Worm (Caenorhabditis elegans) whole organism, mixed stage, embryonic: ENCODE results near the gene riok-3.

Experiments used
- M03D4.4 ChIP-seq: sonication (generic microtip); optimal IDR thresholded peaks from 2 replicates; lab custom pipeline; 2017; ENCODE audit warnings: mild to moderate bottlenecking, missing genetic modification characterization, missing compliant biosample characterization
- bed-3 ChIP-seq: fragments of 200-800 bp; sonication (Bioruptor generic); optimal IDR thresholded peaks from 3 replicates; lab custom pipeline; 2018; ENCODE audit warnings: mild to moderate bottlenecking, missing genetic modification characterization, moderate library complexity, missing compliant biosample characterization
- blmp-1 ChIP-seq: fragments of 150-350 bp; optimal IDR thresholded peaks from 2 replicates; lab custom pipeline; 2014; ENCODE audit warnings: missing biosample characterization, missing genetic modification characterization
- ceh-43 ChIP-seq: fragments of 200-800 bp; sonication (Bioruptor generic); optimal IDR thresholded peaks from 2 replicates; lab custom pipeline; 2018; ENCODE audit warnings: mild to moderate bottlenecking, missing genetic modification characterization, moderate library complexity, missing compliant biosample characterization
- ces-1 ChIP-seq: fragments of 150-350 bp; optimal IDR thresholded peaks from 2 replicates; lab custom pipeline; 2014; ENCODE audit warnings: missing biosample characterization, missing genetic modification reagents, missing genetic modification characterization
- cnd-1 ChIP-seq: fragments of 200-800 bp; sonication (Bioruptor generic); optimal IDR thresholded peaks from 2 replicates; lab custom pipeline; 2018; ENCODE audit warnings: mild to moderate bottlenecking, missing genetic modification characterization, missing compliant biosample characterization
- elt-1 ChIP-seq: sonication (generic microtip); optimal IDR thresholded peaks from 2 replicates; lab custom pipeline; 2017; ENCODE audit warnings: missing genetic modification characterization, mild to moderate bottlenecking, missing compliant biosample characterization, antibody characterized with exemption, moderate library complexity, borderline replicate concordance; ENCODE audit not compliant: insufficient read depth
- elt-3 ChIP-seq: fragments of 150-350 bp; optimal IDR thresholded peaks from 2 replicates; lab custom pipeline; 2014; ENCODE audit warnings: missing biosample characterization, missing genetic modification characterization
- ham-2 ChIP-seq: fragments of 200-800 bp; sonication (Bioruptor generic); optimal IDR thresholded peaks from 2 replicates; lab custom pipeline; 2018; ENCODE audit warnings: mild to moderate bottlenecking, missing genetic modification characterization, missing compliant biosample characterization
- hlh-1 ChIP-seq: fragments of 150-350 bp; optimal IDR thresholded peaks from 2 replicates; lab custom pipeline; 2014; ENCODE audit warnings: missing biosample characterization, missing genetic modification reagents, missing genetic modification characterization
- lin-13 ChIP-seq: fragments of 150-350 bp; optimal IDR thresholded peaks from 2 replicates; lab custom pipeline; 2014; ENCODE audit warnings: missing biosample characterization, missing genetic modification characterization
- lin-32 ChIP-seq: fragments of 200-800 bp; sonication (Bioruptor generic); optimal IDR thresholded peaks from 2 replicates; lab custom pipeline; 2018; ENCODE audit warnings: mild to moderate bottlenecking, missing genetic modification characterization, missing compliant biosample characterization
- lsy-2 ChIP-seq: fragments of 150-350 bp; optimal IDR thresholded peaks from 2 replicates; lab custom pipeline; 2014; ENCODE audit warnings: missing biosample characterization, missing genetic modification characterization
- mab-5 ChIP-seq: fragments of 150-350 bp; optimal IDR thresholded peaks from 2 replicates; lab custom pipeline; 2014; ENCODE audit warnings: missing biosample characterization, missing genetic modification characterization
- mep-1 ChIP-seq: fragments of 150-350 bp; optimal IDR thresholded peaks from 2 replicates; lab custom pipeline; 2017; ENCODE audit warnings: missing biosample characterization, missing genetic modification reagents, missing genetic modification characterization, inconsistent platforms
- mls-2 ChIP-seq: sonication (generic microtip); optimal IDR thresholded peaks from 2 replicates; lab custom pipeline; 2016; ENCODE audit warnings: mild to moderate bottlenecking, missing genetic modification characterization, moderate library complexity, missing compliant biosample characterization
- nhr-12 ChIP-seq: fragments of 150-350 bp; optimal IDR thresholded peaks from 2 replicates; lab custom pipeline; 2014; ENCODE audit warnings: missing biosample characterization, missing genetic modification characterization
- nhr-2 ChIP-seq: fragments of 150-350 bp; optimal IDR thresholded peaks from 2 replicates; lab custom pipeline; 2014; ENCODE audit warnings: missing biosample characterization, missing genetic modification characterization
- nhr-237 ChIP-seq: fragments of 150-350 bp; optimal IDR thresholded peaks from 2 replicates; lab custom pipeline; 2014; ENCODE audit warnings: missing biosample characterization, missing genetic modification characterization
- nhr-76 ChIP-seq: sonication (generic microtip); optimal IDR thresholded peaks from 2 replicates; lab custom pipeline; 2017; ENCODE audit warnings: missing biosample characterization, missing genetic modification characterization
- pha-4 ChIP-seq: fragments of 150-350 bp; optimal IDR thresholded peaks from 2 replicates; lab custom pipeline; 2018; ENCODE audit warnings: missing biosample characterization, missing genetic modification reagents, missing genetic modification characterization
- snpc-4 ChIP-seq: fragments of 150-350 bp; optimal IDR thresholded peaks from 2 replicates; lab custom pipeline; 2014; ENCODE audit warnings: missing biosample characterization, missing genetic modification characterization
- sptf-1 ChIP-seq: sonication (generic microtip); optimal IDR thresholded peaks from 2 replicates; lab custom pipeline; 2017; ENCODE audit warnings: mild to moderate bottlenecking, missing genetic modification characterization, moderate library complexity, missing compliant biosample characterization
- tbx-8 ChIP-seq: fragments of 200-800 bp; sonication (Bioruptor generic); optimal IDR thresholded peaks from 2 replicates; lab custom pipeline; 2018; ENCODE audit warnings: mild to moderate bottlenecking, missing genetic modification characterization, moderate library complexity, missing compliant biosample characterization
- unc-120 ChIP-seq: sonication (generic microtip); optimal IDR thresholded peaks from 2 replicates; lab custom pipeline; 2017; ENCODE audit warnings: missing genetic modification characterization, missing compliant biosample characterization; ENCODE audit not compliant: poor library complexity, severe bottlenecking
- unc-39 ChIP-seq: fragments of 150-350 bp; optimal IDR thresholded peaks from 2 replicates; lab custom pipeline; 2014; ENCODE audit warnings: missing biosample characterization, missing genetic modification characterization
- unc-62 ChIP-seq: fragments of 150-350 bp; optimal IDR thresholded peaks from 2 replicates; lab custom pipeline; 2014; ENCODE audit warnings: missing biosample characterization, missing genetic modification reagents, missing genetic modification characterization
- zip-8 ChIP-seq: fragments of 150-350 bp; optimal IDR thresholded peaks from 2 replicates; lab custom pipeline; 2014; ENCODE audit warnings: missing biosample characterization, missing genetic modification characterization

The riok-3 gene

DNA sequence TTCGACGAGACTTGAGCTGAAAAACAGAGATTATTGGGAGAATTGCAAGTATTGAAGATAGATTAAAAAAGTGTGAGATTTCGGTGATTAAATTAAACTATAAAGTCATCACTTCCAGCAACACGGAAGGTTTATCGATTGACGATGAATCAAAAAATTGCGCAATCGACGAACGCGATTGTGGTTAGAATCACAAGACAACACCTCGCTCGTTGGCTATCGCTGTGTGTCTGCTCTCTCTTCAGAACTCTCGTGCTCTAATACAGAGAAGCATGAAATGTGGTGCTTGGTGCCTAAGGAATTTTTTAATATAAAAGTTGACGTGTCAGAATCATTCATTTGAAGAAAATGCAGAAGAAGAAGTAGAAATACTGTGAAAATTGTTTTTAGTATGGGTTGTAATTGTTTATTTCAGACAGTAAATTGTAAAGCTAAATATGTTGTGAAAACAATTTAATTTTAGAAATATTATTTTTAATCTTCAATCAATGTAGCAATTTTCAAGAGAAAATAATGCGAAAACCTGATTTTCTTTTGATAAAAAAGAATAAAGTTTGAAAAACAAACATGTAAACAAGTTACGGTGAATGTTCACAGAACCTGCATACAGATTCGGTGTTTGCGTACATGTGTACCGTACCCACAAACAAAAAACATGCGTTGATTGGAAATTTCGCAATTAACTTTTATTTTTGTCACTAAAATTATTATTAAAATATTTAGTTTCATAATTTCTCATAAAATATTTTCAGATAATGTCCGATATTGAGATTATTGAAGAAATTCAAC, 22.5 kb upstream of the riok-3 start, which contains the start of the genes ZK632.10 and ZK632.11:
TSS of gene ZK632.10 (minus strand) at position 560 of the 789 bp plus-strand sequence.
TSS of gene ZK632.11 (plus strand) at position 753 of the 789 bp plus-strand sequence.
- peak; percentile 38 for TF ChIP-seq zip-8 (tag; lab: Kevin White, UChicago)
- TF ChIP-seq mep-1 (tag; lab: Kevin White, UChicago) = peak; percentile 4
- no peak for TF ChIP-seq cnd-1
- peak; percentile 61 for TF ChIP-seq ces-1 (GFP tag; lab: Kevin White, UChicago)
- no peak for TF ChIP-seq elt-3 (tag; lab: Kevin White, UChicago)
- TF ChIP-seq M03D4.4 = no peak
- no peak for TF ChIP-seq nhr-2 (tag; lab: Kevin White, UChicago)
- peak; percentile 76 for TF ChIP-seq pha-4 (tag; lab: Kevin White, UChicago)
- TF ChIP-seq nhr-76 = no peak
- TF ChIP-seq unc-120 = no peak
- TF ChIP-seq hlh-1 (tag; lab: Kevin White, UChicago) = no peak
- peak; percentile 9 for TF ChIP-seq nhr-237 (tag; lab: Kevin White, UChicago)
- peak; percentile 96 for TF ChIP-seq lsy-2 (tag; lab: Kevin White, UChicago)
- TF ChIP-seq, all 35 proteins: peak for 6

DNA sequence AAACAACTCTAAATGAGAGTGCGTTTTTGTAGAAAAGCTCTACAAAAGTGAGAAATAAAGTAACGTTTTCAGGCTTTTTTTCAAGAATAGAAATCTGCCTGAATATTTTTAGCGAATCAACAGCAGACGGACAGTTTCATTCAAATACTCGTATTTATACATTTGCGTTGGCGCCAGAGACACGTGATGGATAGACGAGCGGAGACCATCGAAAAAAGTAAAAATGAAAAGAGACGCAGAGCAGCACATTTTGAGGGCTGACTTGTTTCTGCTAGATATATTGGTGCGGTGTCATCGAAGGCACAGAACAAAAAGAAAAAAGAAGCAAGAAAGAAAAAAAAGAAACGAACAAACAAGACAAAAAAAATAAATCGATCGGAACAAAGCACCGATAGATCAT, 21.2 kb upstream of the riok-3 start:
- TF ChIP-seq mep-1 (tag; lab: Kevin White, UChicago) (peak; percentile 3), nhr-12 (tag; lab: Kevin White, UChicago) (no peak), ham-2 (GFP tag; lab: Kevin White, UChicago) (no peak), ces-1 (GFP tag; lab: Kevin White, UChicago) (no peak), lin-13 (tag; lab: Kevin White, UChicago) (no peak), tbx-8 (GFP tag; lab: Kevin White, UChicago) (no peak)
- TF ChIP-seq, all 35 proteins: peak for 1

DNA sequence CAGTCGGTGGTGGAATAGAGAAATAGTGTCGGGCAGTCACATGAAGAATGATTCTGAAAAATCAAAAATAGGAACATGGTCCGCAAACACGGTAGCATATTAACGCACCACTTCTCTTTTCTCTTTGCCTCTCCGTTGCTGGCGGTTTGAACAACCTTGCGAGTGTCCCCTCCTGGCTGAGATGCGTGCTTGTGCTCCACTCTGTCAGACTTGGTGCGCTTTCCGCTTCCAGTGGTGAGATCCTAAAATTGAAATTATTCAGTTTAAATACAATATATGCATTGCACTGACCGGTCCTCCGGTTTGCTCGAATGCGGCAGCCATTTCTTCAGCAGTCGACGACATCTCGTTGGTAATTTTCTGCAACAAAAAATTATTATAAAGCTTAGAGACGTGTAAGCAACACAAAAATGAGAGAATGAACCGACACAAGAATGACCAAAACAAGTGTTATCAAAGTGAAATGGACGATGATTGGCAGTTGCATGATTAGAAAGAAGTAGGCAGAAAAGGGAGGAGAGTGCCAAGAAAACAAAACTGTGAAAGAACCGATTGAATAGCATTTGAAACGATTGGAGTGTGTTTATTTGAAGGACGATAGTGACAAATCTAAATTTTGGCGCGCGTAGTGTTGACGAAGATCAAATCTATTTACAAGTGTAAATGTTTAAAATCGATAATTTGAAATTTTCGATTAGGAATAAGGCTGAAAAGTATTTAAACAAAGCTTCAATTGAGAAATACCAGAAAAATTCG, 20.4 kb upstream of the riok-3 start, which contains the start of gene ZK632.9:
TSS of gene ZK632.9 (minus strand) at position 360 of the 756 bp plus-strand sequence.
- TF ChIP-seq sptf-1 (tag; lab: Kevin White, UChicago) = no peak
- TF ChIP-seq pha-4 (tag; lab: Kevin White, UChicago) = no peak
- no peak for TF ChIP-seq hlh-1 (tag; lab: Kevin White, UChicago)
- TF ChIP-seq lin-13 (tag; lab: Kevin White, UChicago) = no peak
- TF ChIP-seq cnd-1 = no peak
- TF ChIP-seq ceh-43 (GFP tag; lab: Kevin White, UChicago) = no peak
- no peak for TF ChIP-seq lin-32 (GFP tag; lab: Kevin White, UChicago)
- no peak for TF ChIP-seq snpc-4 (tag; lab: Kevin White, UChicago)
- TF ChIP-seq tbx-8 (GFP tag; lab: Kevin White, UChicago) = no peak
- TF ChIP-seq mep-1 (tag; lab: Kevin White, UChicago) = no peak
- TF ChIP-seq mls-2 (tag; lab: Kevin White, UChicago) = no peak
- no peak for TF ChIP-seq blmp-1 (tag; lab: Kevin White, UChicago)
- no peak for TF ChIP-seq nhr-2 (tag; lab: Kevin White, UChicago)
- TF ChIP-seq ham-2 (GFP tag; lab: Kevin White, UChicago) = no peak
- no peak for TF ChIP-seq unc-120
- no peak for TF ChIP-seq bed-3
- no peak for TF ChIP-seq mab-5 (tag; lab: Kevin White, UChicago)

DNA sequence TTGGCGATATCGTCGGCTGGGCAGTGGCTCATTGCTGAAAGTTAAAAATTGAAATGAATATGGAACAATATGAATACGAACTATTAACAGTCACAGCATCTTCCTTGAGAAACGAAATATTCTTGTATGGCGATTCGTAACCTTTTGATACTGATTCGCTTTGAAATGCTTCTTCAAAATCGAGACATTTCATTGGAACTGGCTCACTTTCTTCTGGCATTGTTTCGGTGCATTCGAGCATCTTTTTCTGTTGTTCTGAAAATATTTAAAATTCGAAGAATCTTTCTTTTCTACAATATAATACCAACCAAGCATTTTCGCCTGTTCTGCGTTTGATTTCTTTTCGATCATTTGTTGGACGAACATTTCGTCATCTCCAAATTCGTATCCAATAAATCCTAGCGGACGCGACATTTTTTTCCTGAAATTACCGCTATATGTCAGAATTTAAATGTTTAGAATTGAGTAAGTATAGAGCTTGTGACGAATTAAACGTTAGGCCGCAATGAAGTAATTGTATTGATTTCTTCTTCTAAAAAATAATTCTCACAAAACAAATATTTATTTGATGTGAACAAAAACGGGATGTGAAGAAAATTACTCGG, 19.6 kb upstream of the riok-3 start, which contains the start of gene lin-52:
TSS of gene lin-52 (minus strand) at position 421 of the 605 bp plus-strand sequence.
- TF ChIP-seq ceh-43 (GFP tag; lab: Kevin White, UChicago) = no peak
- TF ChIP-seq mls-2 (tag; lab: Kevin White, UChicago) = no peak
- no peak for TF ChIP-seq hlh-1 (tag; lab: Kevin White, UChicago)
- TF ChIP-seq nhr-76 = no peak
- no peak for TF ChIP-seq zip-8 (tag; lab: Kevin White, UChicago)
- no peak for TF ChIP-seq lin-13 (tag; lab: Kevin White, UChicago)
- TF ChIP-seq mep-1 (tag; lab: Kevin White, UChicago) = no peak
- no peak for TF ChIP-seq unc-62 (GFP tag; lab: Kevin White, UChicago)
- TF ChIP-seq bed-3 = no peak
- TF ChIP-seq M03D4.4 = no peak
- TF ChIP-seq elt-3 (tag; lab: Kevin White, UChicago) = no peak
- TF ChIP-seq cnd-1 = no peak
- no peak for TF ChIP-seq elt-1 (tag; lab: Kevin White, UChicago)
- TF ChIP-seq lsy-2 (tag; lab: Kevin White, UChicago) = no peak
- no peak for TF ChIP-seq ces-1 (GFP tag; lab: Kevin White, UChicago)
- no peak for TF ChIP-seq unc-39 (tag; lab: Kevin White, UChicago)
